Fruit fly (Drosophila melanogaster) whole organism, embryonic: ENCODE results near the gene CG31161.
A peak's percentile ranks its signal among the peaks of the same experiment; 100 is the strongest.

ENCODE experiments used
- Ada2b ChIP-seq: fragments of 200-800 bp; sonication (Bioruptor generic); IDR thresholded peaks from 2 replicates; pipeline ENCODE4 v1.3.6; 2022; ENCODE audit warnings: missing biosample characterization, missing genetic modification characterization
- Bgb ChIP-seq: fragments of 200-800 bp; sonication (Bioruptor generic); IDR thresholded peaks from 2 replicates; pipeline ENCODE4 v1.3.6; 2022; ENCODE audit warnings: missing biosample characterization, missing genetic modification characterization; ENCODE audit not compliant: partially characterized antibody
- CG10462 ChIP-seq: fragments of 200-800 bp; sonication (Bioruptor generic); optimal IDR thresholded peaks from 2 replicates; lab custom pipeline; 2016; ENCODE audit warnings: missing biosample characterization, missing genetic modification characterization
- CG12391 ChIP-seq: fragments of 200-800 bp; sonication (Bioruptor generic); optimal IDR thresholded peaks from 3 replicates; lab custom pipeline; 2018; ENCODE audit warnings: missing biosample characterization, mild to moderate bottlenecking, missing genetic modification characterization, moderate library complexity
- CG15479 ChIP-seq: fragments of 200-800 bp; sonication (Bioruptor generic); optimal IDR thresholded peaks from 3 replicates; lab custom pipeline; 2019; ENCODE audit warnings: missing biosample characterization, mild to moderate bottlenecking, missing genetic modification characterization, moderate library complexity
- CG15514 ChIP-seq: fragments of 200-800 bp; sonication (Bioruptor generic); optimal IDR thresholded peaks from 3 replicates; lab custom pipeline; 2017; ENCODE audit warnings: missing biosample characterization, missing genetic modification characterization, mild to moderate bottlenecking, moderate library complexity, missing genetic modification reagents
- CG17361 ChIP-seq: fragments of 200-800 bp; sonication (Bioruptor generic); IDR thresholded peaks from 3 replicates; pipeline ENCODE4 v1.3.6; 2022; ENCODE audit warnings: missing biosample characterization, missing genetic modification characterization
- CG18011 ChIP-seq: fragments of 200-800 bp; sonication (Bioruptor generic); optimal IDR thresholded peaks from 2 replicates; lab custom pipeline; 2017; ENCODE audit warnings: missing biosample characterization, missing genetic modification characterization, mild to moderate bottlenecking, moderate library complexity, missing genotype
- CG18599 ChIP-seq: fragments of 200-800 bp; sonication (Bioruptor generic); optimal IDR thresholded peaks from 3 replicates; lab custom pipeline; 2017; ENCODE audit warnings: missing biosample characterization, missing genetic modification characterization, mild to moderate bottlenecking, moderate library complexity, missing genetic modification reagents
- CG34224 ChIP-seq: fragments of 200-800 bp; sonication (Bioruptor generic); IDR thresholded peaks from 3 replicates; pipeline ENCODE4 v1.3.6; 2022; ENCODE audit warnings: missing biosample characterization, missing genetic modification characterization; ENCODE audit not compliant: partially characterized antibody
- CG5953 ChIP-seq: fragments of 200-800 bp; sonication (Bioruptor generic); IDR thresholded peaks from 2 replicates; pipeline ENCODE4 v1.3.6; 2022; ENCODE audit warnings: missing biosample characterization, missing genetic modification characterization
- CG6272 ChIP-seq: fragments of 200-800 bp; sonication (Bioruptor generic); IDR thresholded peaks from 2 replicates; pipeline ENCODE4 v1.3.6; 2022; ENCODE audit warnings: missing biosample characterization, missing genetic modification characterization
- CG7357 ChIP-seq: fragments of 200-800 bp; sonication (Bioruptor generic); IDR thresholded peaks from 3 replicates; pipeline ENCODE4 v1.3.6; 2022; ENCODE audit warnings: missing biosample characterization, missing genetic modification characterization
- CG8359 ChIP-seq: fragments of 200-800 bp; sonication (Bioruptor generic); optimal IDR thresholded peaks from 2 replicates; lab custom pipeline; 2017; ENCODE audit warnings: missing biosample characterization, mild to moderate bottlenecking, missing genetic modification characterization, borderline replicate concordance
- CG8478 ChIP-seq: fragments of >200 bp; optimal IDR thresholded peaks from 2 replicates; lab custom pipeline; 2018
- CG8944 ChIP-seq: fragments of 200-800 bp; sonication (Bioruptor generic); optimal IDR thresholded peaks from 3 replicates; lab custom pipeline; 2016; ENCODE audit warnings: missing biosample characterization, missing genetic modification characterization
- CG9797 ChIP-seq: fragments of 200-800 bp; sonication (Bioruptor generic); optimal IDR thresholded peaks from 3 replicates; lab custom pipeline; 2018; ENCODE audit warnings: missing biosample characterization, mild to moderate bottlenecking, missing genetic modification characterization
- Camta ChIP-seq: fragments of 200-800 bp; sonication (Bioruptor generic); optimal IDR thresholded peaks from 2 replicates; lab custom pipeline; 2016; ENCODE audit warnings: missing biosample characterization, missing genetic modification characterization
- Dek ChIP-seq: fragments of 200-800 bp; sonication (Bioruptor generic); optimal IDR thresholded peaks from 3 replicates; lab custom pipeline; 2019; ENCODE audit warnings: missing biosample characterization, mild to moderate bottlenecking, missing genetic modification characterization, moderate library complexity
- Dip3 ChIP-seq: fragments of 200-800 bp; sonication (Bioruptor generic); optimal IDR thresholded peaks from 3 replicates; lab custom pipeline; 2016; ENCODE audit warnings: missing biosample characterization, missing genetic modification characterization
- Doc3 ChIP-seq: fragments of 200-800 bp; sonication (Bioruptor generic); IDR thresholded peaks from 3 replicates; pipeline ENCODE4 v1.3.6; 2022; ENCODE audit warnings: missing biosample characterization, missing genetic modification characterization; ENCODE audit not compliant: partially characterized antibody
- Lhr ChIP-seq: fragments of 200-800 bp; sonication (Bioruptor generic); optimal IDR thresholded peaks from 3 replicates; lab custom pipeline; 2017; ENCODE audit warnings: mild to moderate bottlenecking, missing biosample characterization, missing genetic modification reagents, missing genetic modification characterization
- MBD-R2 ChIP-seq: fragments of 200-800 bp; sonication (Bioruptor generic); IDR thresholded peaks from 2 replicates; pipeline ENCODE4 v1.3.6; 2022; ENCODE audit warnings: missing biosample characterization, missing genetic modification characterization
- Mad ChIP-seq: fragments of 200-800 bp; sonication (Bioruptor generic); optimal IDR thresholded peaks from 2 replicates; lab custom pipeline; 2016; ENCODE audit warnings: missing biosample characterization, missing genetic modification characterization
- Nf-YC ChIP-seq: fragments of 200-800 bp; optimal IDR thresholded peaks from 3 replicates; lab custom pipeline; 2019; ENCODE audit warnings: missing biosample characterization, mild to moderate bottlenecking, missing genetic modification characterization, moderate library complexity
- Rfx ChIP-seq: fragments of 200-800 bp; sonication (Bioruptor generic); IDR thresholded peaks from 2 replicates; pipeline ENCODE4 v1.3.6; 2022; ENCODE audit warnings: missing biosample characterization, missing genetic modification characterization
- Scr ChIP-seq: fragments of 200-800 bp; sonication (Bioruptor generic); IDR thresholded peaks from 2 replicates; pipeline ENCODE4 v1.3.6; 2022; ENCODE audit warnings: missing biosample characterization, missing genetic modification characterization; ENCODE audit not compliant: partially characterized antibody
- Side ChIP-seq: fragments of 200-800 bp; sonication (Bioruptor generic); optimal IDR thresholded peaks from 2 replicates; lab custom pipeline; 2016; ENCODE audit warnings: missing biosample characterization, missing genetic modification characterization
- Spps ChIP-seq: fragments of 200-800 bp; sonication (Bioruptor generic); optimal IDR thresholded peaks from 2 replicates; lab custom pipeline; 2018; ENCODE audit warnings: missing biosample characterization, mild to moderate bottlenecking, missing genetic modification characterization
- Sry-δ ChIP-seq: fragments of 200-800 bp; sonication (Bioruptor generic); optimal IDR thresholded peaks from 2 replicates; lab custom pipeline; 2016; ENCODE audit warnings: missing biosample characterization, missing genetic modification characterization
- chinmo ChIP-seq: fragments of 200-800 bp; sonication (Bioruptor generic); IDR thresholded peaks from 4 replicates; pipeline ENCODE4 v1.3.6; 2022; ENCODE audit warnings: missing biosample characterization, missing genetic modification characterization; ENCODE audit not compliant: partially characterized antibody
- chn ChIP-seq: fragments of 200-800 bp; sonication (Bioruptor generic); optimal IDR thresholded peaks from 2 replicates; lab custom pipeline; 2016; ENCODE audit warnings: missing biosample characterization, missing genetic modification characterization
- ems ChIP-seq: fragments of 200-800 bp; sonication (Bioruptor generic); optimal IDR thresholded peaks from 3 replicates; lab custom pipeline; 2016; ENCODE audit warnings: missing biosample characterization, missing genetic modification characterization
- fd102C ChIP-seq: fragments of 200-800 bp; sonication (Bioruptor generic); optimal IDR thresholded peaks from 2 replicates; lab custom pipeline; 2018; ENCODE audit warnings: missing biosample characterization, mild to moderate bottlenecking, missing genetic modification characterization, moderate library complexity
- gro ChIP-seq: fragments of 200-800 bp; sonication (Bioruptor generic); optimal IDR thresholded peaks from 2 replicates; lab custom pipeline; 2016; ENCODE audit warnings: missing biosample characterization, missing genetic modification characterization
- ham ChIP-seq: fragments of 200-800 bp; sonication (Bioruptor generic); IDR thresholded peaks from 2 replicates; pipeline ENCODE4 v1.3.6; 2022; ENCODE audit warnings: missing biosample characterization, missing genetic modification characterization
- kni ChIP-seq: fragments of 200-800 bp; sonication (Bioruptor generic); optimal IDR thresholded peaks from 3 replicates; lab custom pipeline; 2017; ENCODE audit warnings: mild to moderate bottlenecking, missing biosample characterization, missing genetic modification reagents, missing genetic modification characterization
- pan ChIP-seq, 4 experiments: fragments of >200 bp in 3 of 4; fragments of 200-800 bp in 1 of 4; sonication (Bioruptor generic) in 1 of 4; optimal IDR thresholded peaks in 3 of 4; IDR thresholded peaks in 1 of 4; 2 replicates each; pipeline versions ENCODE4 v1.3.6 to Lab custom; 2017 to 2022; ENCODE audit warnings: missing biosample characterization in 2 of 4, missing genetic modification characterization in 2 of 4, mixed read lengths in 1 of 4
- pb ChIP-seq: fragments of 200-800 bp; sonication (Bioruptor generic); optimal IDR thresholded peaks from 3 replicates; lab custom pipeline; 2016; ENCODE audit warnings: missing biosample characterization, missing genetic modification characterization
- pnt ChIP-seq: fragments of 200-800 bp; sonication (Bioruptor generic); optimal IDR thresholded peaks from 3 replicates; lab custom pipeline; 2016; ENCODE audit warnings: missing biosample characterization, missing genetic modification characterization
- pros ChIP-seq: fragments of 200-800 bp; sonication (Bioruptor generic); optimal IDR thresholded peaks from 3 replicates; lab custom pipeline; 2019; ENCODE audit warnings: missing biosample characterization, mild to moderate bottlenecking, missing genetic modification characterization, moderate library complexity
- pzg ChIP-seq: fragments of 200-800 bp; sonication (Bioruptor generic); optimal IDR thresholded peaks from 3 replicates; lab custom pipeline; 2018; ENCODE audit warnings: missing biosample characterization, mild to moderate bottlenecking, missing genetic modification characterization, moderate library complexity
- sna ChIP-seq: fragments of 200-800 bp; sonication (Bioruptor generic); IDR thresholded peaks from 2 replicates; pipeline ENCODE4 v1.3.6; 2022; ENCODE audit warnings: missing biosample characterization, missing genetic modification characterization; ENCODE audit not compliant: partially characterized antibody
- sob ChIP-seq: fragments of 200-800 bp; sonication (Bioruptor generic); IDR thresholded peaks from 2 replicates; pipeline ENCODE4 v1.3.6; 2022; ENCODE audit warnings: missing biosample characterization, missing genetic modification characterization
- trh ChIP-seq: fragments of 200-800 bp; sonication (Bioruptor generic); optimal IDR thresholded peaks from 2 replicates; lab custom pipeline; 2016; ENCODE audit warnings: missing biosample characterization, missing genetic modification characterization
- tx ChIP-seq: fragments of 200-800 bp; sonication (Bioruptor generic); optimal IDR thresholded peaks from 2 replicates; lab custom pipeline; 2016; ENCODE audit warnings: missing biosample characterization, missing genetic modification characterization
- unc-4 ChIP-seq: fragments of 200-800 bp; sonication (Bioruptor generic); IDR thresholded peaks from 2 replicates; pipeline ENCODE4 v1.3.6; 2022; ENCODE audit warnings: missing biosample characterization, missing genetic modification characterization; ENCODE audit not compliant: partially characterized antibody
- zen2 ChIP-seq: fragments of 200-800 bp; sonication (Bioruptor generic); IDR thresholded peaks from 3 replicates; pipeline ENCODE4 v1.3.6; 2022; ENCODE audit warnings: missing biosample characterization, missing genetic modification characterization; ENCODE audit not compliant: partially characterized antibody

Gene CG31161

DNA sequence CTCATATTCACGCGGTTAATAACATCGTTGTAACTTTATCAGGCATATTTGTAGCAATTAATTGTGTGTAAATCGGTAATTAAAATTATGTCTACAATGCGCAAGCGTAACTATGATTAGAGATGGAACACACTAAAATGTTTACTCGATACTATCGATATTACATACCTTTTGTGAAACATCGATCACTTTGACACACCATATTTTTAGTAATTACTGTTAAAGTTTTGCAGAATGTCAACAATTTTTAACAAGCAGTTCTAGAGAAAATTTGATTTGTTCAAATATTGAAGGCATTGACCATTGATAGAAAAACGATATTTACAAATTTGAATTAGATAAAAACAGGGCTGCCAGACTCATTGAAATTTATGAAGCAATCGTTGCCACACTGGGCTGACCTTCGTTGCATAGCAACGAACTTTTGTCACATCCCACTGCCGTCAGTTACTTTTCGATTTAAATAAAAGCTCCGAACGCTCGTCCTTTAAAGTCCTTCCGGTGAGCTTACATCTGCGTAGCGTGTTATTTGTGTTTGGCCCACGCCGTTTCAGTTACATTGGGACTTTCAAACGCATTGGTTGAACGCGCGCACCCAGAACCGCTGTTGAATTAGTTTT lies 23.0 kb downstream of the CG31161 start, which contains the start of the genes loco and wake (continued):
- TF ChIP-seq CG15479 (GFP tag; lab: Kevin White, UChicago) (peak; percentile 88), tx (GFP tag; lab: Kevin White, UChicago) (peak; percentile 16), CG6272 (GFP tag; lab: Robert Waterston, UW) (0 out of 2 replicates have a peak, but pooled peaks have one; percentile 4), CG18599 (GFP tag; lab: Kevin White, UChicago) (no peak), fd102C (GFP tag; lab: Kevin White, UChicago) (no peak), zen2 (GFP tag; lab: Robert Waterston, UW) (peak; percentile 89), chn (GFP tag; lab: Kevin White, UChicago) (no peak), ems (GFP tag; lab: Kevin White, UChicago) (peak; percentile 5), unc-4 (GFP tag; lab: Robert Waterston, UW) (peak; percentile 95), CG9797 (GFP tag; lab: Kevin White, UChicago) (peak; percentile 37), CG15514 (GFP tag; lab: Kevin White, UChicago) (peak; percentile 49), Lhr (peak; percentile 98), CG5953 (no peak), CG17361 (peak; percentile 39; the same call in 1 of the 3 replicates), chinmo (peak; percentile 81; the same call in 2 of the 4 replicates), Nf-YC (tag; lab: Kevin White, UChicago) (peak; percentile 20), ham (GFP tag; lab: Robert Waterston, UW) (no peak), Rfx (0 out of 2 replicates have a peak, but pooled peaks have one; percentile 35), pb (GFP tag; lab: Kevin White, UChicago) (no peak), Side (peak; percentile 7), Sry-δ (GFP tag; lab: Kevin White, UChicago) (peak; percentile 96), pros (GFP tag; lab: Kevin White, UChicago) (no peak), CG8944 (GFP tag; lab: Kevin White, UChicago) (peak; percentile 1), CG34224 (GFP tag; lab: Robert Waterston, UW) (peak; percentile 88), CG8359 (GFP tag; lab: Kevin White, UChicago) (peak; percentile 14), Bgb (GFP tag; lab: Robert Waterston, UW) (peak; percentile 82), CG12391 (tag; lab: Kevin White, UChicago) (peak; percentile 53), MBD-R2 (GFP tag; lab: Robert Waterston, UW) (peak; percentile 42), Dek (tag; lab: Kevin White, UChicago) (no peak), Doc3 (GFP tag; lab: Robert Waterston, UW) (peak; percentile 95), pzg (GFP tag; lab: Kevin White, UChicago) (peak; percentile 86), Scr (GFP tag; lab: Robert Waterston, UW) (peak; percentile 96), pnt (GFP tag; lab: Kevin White, UChicago) (no peak), CG8478 (lab: Kevin White, UChicago) (peak; percentile 12), Ada2b (GFP tag; lab: Robert Waterston, UW) (0 out of 2 replicates have a peak, but pooled peaks have one; percentile 3), Spps (tag; lab: Kevin White, UChicago) (peak; percentile 21), trh (no peak), sna (GFP tag; lab: Robert Waterston, UW) (peak; percentile 97), Mad (peak; percentile 16), gro (peak; percentile 20), Camta (GFP tag; lab: Kevin White, UChicago) (no peak), kni (GFP tag; lab: Kevin White, UChicago) (peak; percentile 32), CG7357 (GFP tag; lab: Robert Waterston, UW) (no peak), pan (optimal IDR thresholded peaks at IDR 0.05; lab: Kevin White, UChicago) (no peak), pan (GFP tag; optimal IDR thresholded peaks at IDR 0.05 in 1 of 2, IDR thresholded peaks at IDR 0.05 in 1 of 2) (no peak), CG10462 (GFP tag; lab: Kevin White, UChicago) (no peak), sob (peak; percentile 10; the same call in 1 of the 2 replicates), CG18011 (GFP tag; lab: Kevin White, UChicago) (peak; percentile 99), Dip3 (GFP tag; lab: Kevin White, UChicago) (peak; percentile 4)
